Worm (Caenorhabditis elegans) whole organism, midembryonic: Measurements from ENCODE around the gene str-250.

Source experiments
- T22C8.4 ChIP-seq: fragments of 200-800 bp; sonication (Bioruptor generic); IDR thresholded peaks from 2 replicates; pipeline ENCODE4 v1.3.6; 2022; ENCODE audit warnings: missing genetic modification characterization, missing compliant biosample characterization
- cog-1 ChIP-seq: sonication (generic microtip); optimal IDR thresholded peaks from 2 replicates; lab custom pipeline; 2016; ENCODE audit warnings: missing genetic modification characterization, missing compliant biosample characterization
- flt-1 ChIP-seq: fragments of 200-800 bp; sonication (Bioruptor generic); IDR thresholded peaks from 2 replicates; pipeline ENCODE4 v1.3.6; 2022; ENCODE audit warnings: missing genetic modification characterization, missing compliant biosample characterization
- klf-2 ChIP-seq: fragments of 200-800 bp; sonication (Bioruptor generic); conservative IDR thresholded peaks from 2 replicates; pipeline ENCODE4 v1.3.6; 2022; ENCODE audit warnings: missing genetic modification reagents, missing genetic modification characterization, missing compliant biosample characterization
- med-1 ChIP-seq: sonication (generic microtip); optimal IDR thresholded peaks from 2 replicates; lab custom pipeline; 2017; ENCODE audit warnings: missing genetic modification characterization, mild to moderate bottlenecking, missing compliant biosample characterization, antibody characterized with exemption, missing genetic modification reagents; ENCODE audit not compliant: insufficient read depth
- ref-1 ChIP-seq: fragments of 200-800 bp; sonication (Bioruptor generic); conservative IDR thresholded peaks from 2 replicates; pipeline ENCODE4 v1.3.6; 2022; ENCODE audit warnings: missing genetic modification reagents, missing genetic modification characterization, missing compliant biosample characterization
- tab-1 ChIP-seq: fragments of 200-800 bp; sonication (Bioruptor generic); IDR thresholded peaks from 2 replicates; pipeline ENCODE4 v1.3.6; 2022; ENCODE audit warnings: missing genetic modification characterization, missing compliant biosample characterization
- ztf-23 ChIP-seq: fragments of 200-800 bp; sonication (Bioruptor generic); IDR thresholded peaks from 2 replicates; pipeline ENCODE4 v1.3.6; 2022; ENCODE audit warnings: missing genetic modification reagents, missing genetic modification characterization, missing compliant biosample characterization
- ztf-29 ChIP-seq: fragments of 200-800 bp; sonication (Bioruptor generic); IDR thresholded peaks from 2 replicates; pipeline ENCODE4 v1.3.6; 2022; ENCODE audit warnings: missing genetic modification reagents, missing genetic modification characterization, missing compliant biosample characterization

- TF ChIP-seq klf-2 (GFP tag; lab: Robert Waterston, UW) (no peak), ref-1 (GFP tag; lab: Robert Waterston, UW) (no peak), tab-1 (no peak), med-1 (GFP tag; lab: Kevin White, UChicago) (no peak), T22C8.4 (GFP tag; lab: Robert Waterston, UW) (no peak), ztf-23 (GFP tag; lab: Robert Waterston, UW) (no peak), cog-1 (tag; lab: Kevin White, UChicago) (no peak), ztf-29 (GFP tag; lab: Robert Waterston, UW) (no peak), flt-1 (GFP tag; lab: Robert Waterston, UW) (no peak)
These were observed 2.2 kb upstream of the str-250 start, which contains the start of gene str-252 for ce11 chrV:13916196-13916595.
